Fruit fly (Drosophila melanogaster) S2 (cell line): ENCODE measurements around the gene CG4004.

ENCODE experiments used
- CG8478 ChIP-seq: fragments of >200 bp; optimal IDR thresholded peaks from 2 replicates; lab custom pipeline; 2018
- CTCF ChIP-seq, 2 experiments: fragments of >200 bp; optimal IDR thresholded peaks; 2 replicates each; lab custom pipeline; 2018

DNA sequence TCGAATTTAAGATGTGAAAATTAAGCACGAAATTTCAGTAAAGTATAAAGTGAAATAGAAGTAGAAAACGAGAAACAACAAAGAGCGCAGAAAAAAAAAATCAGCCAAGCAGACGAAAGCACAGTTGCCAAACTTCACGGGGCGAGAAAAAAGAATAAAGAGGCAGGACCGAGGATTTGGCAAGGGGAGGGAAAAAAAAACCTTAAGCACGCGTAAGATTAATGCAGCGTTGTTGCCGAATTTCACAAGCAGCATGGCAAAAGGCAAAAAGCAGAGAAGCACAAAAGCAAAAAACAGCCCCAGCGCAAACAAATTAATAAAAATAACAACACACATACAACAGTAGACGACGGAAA is 9.7 kb upstream of the CG4004 start:
- TF ChIP-seq CTCF (optimal IDR thresholded peaks at IDR 0.05; lab: Kevin White, UChicago) (no peak), CG8478 (no peak)
